Worm (Caenorhabditis elegans) whole organism, late embryonic: Measurements from ENCODE around the gene gldi-6.

Experiments used
- C08G9.2 ChIP-seq: sonication (generic microtip); optimal IDR thresholded peaks from 2 replicates; lab custom pipeline; 2016; ENCODE audit warnings: mild to moderate bottlenecking, missing genetic modification characterization, moderate library complexity, missing compliant biosample characterization
- C38D4.7 ChIP-seq: fragments of 200-800 bp; sonication (Bioruptor generic); optimal IDR thresholded peaks from 2 replicates; lab custom pipeline; 2018; ENCODE audit warnings: mild to moderate bottlenecking, missing genetic modification characterization, moderate library complexity, missing compliant biosample characterization
- K02D7.2 ChIP-seq: sonication (generic microtip); optimal IDR thresholded peaks from 2 replicates; lab custom pipeline; 2017; ENCODE audit warnings: mild to moderate bottlenecking, missing genetic modification characterization, missing compliant biosample characterization
- T23F11.4 ChIP-seq: fragments of 200-800 bp; sonication (Bioruptor generic); optimal IDR thresholded peaks from 2 replicates; lab custom pipeline; 2018; ENCODE audit warnings: mild to moderate bottlenecking, missing genetic modification characterization, missing compliant biosample characterization
- Y22D7AL.16 ChIP-seq: sonication (generic microtip); optimal IDR thresholded peaks from 2 replicates; lab custom pipeline; 2016; ENCODE audit warnings: missing genetic modification characterization, missing compliant biosample characterization
- ahr-1 ChIP-seq: sonication (generic microtip); optimal IDR thresholded peaks from 2 replicates; lab custom pipeline; 2016; ENCODE audit warnings: missing genetic modification characterization, missing compliant biosample characterization
- ama-1 ChIP-seq: fragments of 150-350 bp; optimal IDR thresholded peaks from 2 replicates; lab custom pipeline; 2014
- ceh-14 ChIP-seq: sonication (generic microtip); optimal IDR thresholded peaks from 2 replicates; lab custom pipeline; 2016; ENCODE audit warnings: missing genotype, missing genetic modification characterization, missing compliant biosample characterization
- ceh-2 ChIP-seq: sonication (generic microtip); optimal IDR thresholded peaks from 2 replicates; lab custom pipeline; 2016; ENCODE audit warnings: missing genotype, missing genetic modification characterization, missing compliant biosample characterization
- ceh-34 ChIP-seq: sonication (generic microtip); optimal IDR thresholded peaks from 2 replicates; lab custom pipeline; 2016; ENCODE audit warnings: mild to moderate bottlenecking, missing genetic modification characterization, missing compliant biosample characterization
- ceh-45 ChIP-seq: fragments of 200-800 bp; sonication (Bioruptor generic); IDR thresholded peaks from 2 replicates; pipeline ENCODE4 v1.3.6; 2022; ENCODE audit warnings: missing genetic modification reagents, missing genetic modification characterization, missing compliant biosample characterization
- ceh-9 ChIP-seq: sonication (generic microtip); optimal IDR thresholded peaks from 2 replicates; lab custom pipeline; 2016; ENCODE audit warnings: mild to moderate bottlenecking, missing genetic modification characterization, inconsistent platforms, missing compliant biosample characterization
- dve-1 ChIP-seq: sonication (generic microtip); optimal IDR thresholded peaks from 2 replicates; lab custom pipeline; 2017; ENCODE audit warnings: antibody characterized with exemption, mild to moderate bottlenecking, missing genetic modification characterization, missing compliant biosample characterization
- elt-2 ChIP-seq: sonication (generic microtip); optimal IDR thresholded peaks from 2 replicates; lab custom pipeline; 2016; ENCODE audit warnings: missing genetic modification reagents, missing genetic modification characterization, missing compliant biosample characterization
- elt-4 ChIP-seq: sonication (generic microtip); optimal IDR thresholded peaks from 2 replicates; lab custom pipeline; 2016; ENCODE audit warnings: missing genetic modification characterization, missing compliant biosample characterization
- fax-1 ChIP-seq: sonication (generic microtip); optimal IDR thresholded peaks from 2 replicates; lab custom pipeline; 2016; ENCODE audit warnings: missing genotype, missing genetic modification characterization, missing compliant biosample characterization
- gmeb-2 ChIP-seq: sonication (generic microtip); optimal IDR thresholded peaks from 2 replicates; lab custom pipeline; 2016; ENCODE audit warnings: missing genetic modification characterization, inconsistent platforms, missing compliant biosample characterization
- hlh-13 ChIP-seq: fragments of 200-800 bp; sonication (Bioruptor generic); optimal IDR thresholded peaks from 2 replicates; lab custom pipeline; 2018; ENCODE audit warnings: mild to moderate bottlenecking, missing genetic modification characterization, missing compliant biosample characterization
- hlh-30 ChIP-seq: sonication (generic microtip); optimal IDR thresholded peaks from 2 replicates; lab custom pipeline; 2017; ENCODE audit warnings: antibody characterized with exemption, missing genetic modification characterization, missing compliant biosample characterization; ENCODE audit not compliant: insufficient read depth
- hlh-6 ChIP-seq: sonication (generic microtip); optimal IDR thresholded peaks from 2 replicates; lab custom pipeline; 2016; ENCODE audit warnings: missing genotype, missing genetic modification characterization, missing compliant biosample characterization
- hlh-8 ChIP-seq: sonication (generic microtip); optimal IDR thresholded peaks from 2 replicates; lab custom pipeline; 2016; ENCODE audit warnings: missing genotype, missing genetic modification characterization, missing compliant biosample characterization
- lim-6 ChIP-seq: sonication (generic microtip); optimal IDR thresholded peaks from 2 replicates; lab custom pipeline; 2016; ENCODE audit warnings: missing genetic modification characterization, missing compliant biosample characterization
- madf-2 ChIP-seq: sonication (generic microtip); optimal IDR thresholded peaks from 2 replicates; lab custom pipeline; 2017; ENCODE audit warnings: missing genetic modification characterization, missing compliant biosample characterization
- nfya-1 ChIP-seq: sonication (generic microtip); optimal IDR thresholded peaks from 2 replicates; lab custom pipeline; 2017; ENCODE audit warnings: missing genetic modification characterization, mild to moderate bottlenecking, missing compliant biosample characterization, antibody characterized with exemption, moderate library complexity
- pag-3 ChIP-seq: sonication (generic microtip); optimal IDR thresholded peaks from 2 replicates; lab custom pipeline; 2016; ENCODE audit warnings: missing compliant biosample characterization, missing genetic modification characterization, borderline replicate concordance
- pax-1 ChIP-seq: fragments of 150-350 bp; optimal IDR thresholded peaks from 2 replicates; lab custom pipeline; 2014; ENCODE audit warnings: missing biosample characterization, missing genetic modification characterization
- pha-2 ChIP-seq: sonication (generic microtip); optimal IDR thresholded peaks from 2 replicates; lab custom pipeline; 2017; ENCODE audit warnings: mild to moderate bottlenecking, missing genetic modification characterization, missing compliant biosample characterization
- pha-4 ChIP-seq: fragments of 150-350 bp; optimal IDR thresholded peaks from 2 replicates; lab custom pipeline; 2018; ENCODE audit warnings: missing biosample characterization, missing genetic modification reagents, missing genetic modification characterization
- pqm-1 ChIP-seq: sonication (generic microtip); optimal IDR thresholded peaks from 2 replicates; lab custom pipeline; 2016; ENCODE audit warnings: missing genetic modification characterization, missing compliant biosample characterization
- pros-1 ChIP-seq: fragments of 150-350 bp; optimal IDR thresholded peaks from 2 replicates; lab custom pipeline; 2014; ENCODE audit warnings: missing biosample characterization, missing genetic modification reagents, missing genetic modification characterization
- ref-2 ChIP-seq: sonication (generic microtip); optimal IDR thresholded peaks from 2 replicates; lab custom pipeline; 2016; ENCODE audit warnings: missing genetic modification characterization, missing compliant biosample characterization
- sdc-2 ChIP-seq: sonication (generic microtip); optimal IDR thresholded peaks from 2 replicates; lab custom pipeline; 2016; ENCODE audit warnings: missing genotype, missing genetic modification characterization, missing compliant biosample characterization
- sox-2 ChIP-seq: fragments of 200-800 bp; sonication (Bioruptor generic); IDR thresholded peaks from 2 replicates; pipeline ENCODE4 v1.3.6; 2022; ENCODE audit warnings: missing genetic modification reagents, missing genetic modification characterization, missing compliant biosample characterization
- sox-4 ChIP-seq: sonication (generic microtip); optimal IDR thresholded peaks from 2 replicates; lab custom pipeline; 2017; ENCODE audit warnings: mild to moderate bottlenecking, missing genetic modification characterization, inconsistent platforms, missing compliant biosample characterization
- syd-9 ChIP-seq: sonication (generic microtip); optimal IDR thresholded peaks from 2 replicates; lab custom pipeline; 2016; ENCODE audit warnings: mild to moderate bottlenecking, missing genetic modification characterization, moderate library complexity, missing compliant biosample characterization
- tbx-2 ChIP-seq: sonication (generic microtip); optimal IDR thresholded peaks from 2 replicates; lab custom pipeline; 2016; ENCODE audit warnings: missing genetic modification characterization, missing compliant biosample characterization
- tbx-7 ChIP-seq: sonication (generic microtip); optimal IDR thresholded peaks from 2 replicates; lab custom pipeline; 2016; ENCODE audit warnings: missing genotype, missing genetic modification characterization, missing compliant biosample characterization
- ttx-3 ChIP-seq: sonication (generic microtip); optimal IDR thresholded peaks from 2 replicates; lab custom pipeline; 2016; ENCODE audit warnings: missing genetic modification reagents, missing genetic modification characterization, missing compliant biosample characterization
- unc-42 ChIP-seq: sonication (generic microtip); optimal IDR thresholded peaks from 2 replicates; lab custom pipeline; 2016; ENCODE audit warnings: missing genotype, missing genetic modification characterization, missing compliant biosample characterization
- ztf-16 ChIP-seq: sonication (generic microtip); optimal IDR thresholded peaks from 2 replicates; lab custom pipeline; 2017; ENCODE audit warnings: missing genetic modification characterization, missing compliant biosample characterization

gldi-6 gene

ce11 chrII:3446647-3447046 is at the start of gene gldi-6, which contains the start of gene C16C8.20:
Gene gldi-6 (plus strand): TSS chrII:3446947.
Gene C16C8.20 (plus strand): TSS chrII:3446947.
- TF ChIP-seq ceh-34 (tag; lab: Kevin White, UChicago) (no peak), sdc-2 (tag; lab: Kevin White, UChicago) (no peak), nfya-1 (no peak), lim-6 (tag; lab: Kevin White, UChicago) (no peak), pag-3 (tag; lab: Kevin White, UChicago) (no peak), ceh-45 (GFP tag; lab: Robert Waterston, UW) (no peak), madf-2 (tag; lab: Kevin White, UChicago) (no peak), K02D7.2 (no peak), sox-4 (tag; lab: Kevin White, UChicago) (no peak)

- no peak for TF ChIP-seq elt-2 (tag; lab: Kevin White, UChicago)
These were observed 47.5 kb upstream of the gldi-6 start, which contains the start of gene nep-9 for ce11 chrII:3399212-3399611. Gene nep-9 (minus strand): TSS chrII:3399312.

ce11 chrII:3402854-3403253 is 43.9 kb upstream of the gldi-6 start, which contains the start of gene nep-10:
Gene nep-10 (minus strand): TSS chrII:3402954.
- TF ChIP-seq ahr-1 (no peak), ceh-9 (tag; lab: Kevin White, UChicago) (no peak), ref-2 (tag; lab: Kevin White, UChicago) (no peak), ceh-14 (tag; lab: Kevin White, UChicago) (no peak), pqm-1 (tag; lab: Kevin White, UChicago) (no peak), pax-1 (tag; lab: Kevin White, UChicago) (no peak), unc-42 (no peak), C38D4.7 (GFP tag; lab: Kevin White, UChicago) (no peak), pha-4 (no peak), dve-1 (no peak), fax-1 (tag; lab: Kevin White, UChicago) (no peak)

- TF ChIP-seq gmeb-2: no peak
- TF ChIP-seq hlh-13: no peak
- TF ChIP-seq pros-1 (tag; lab: Kevin White, UChicago): no peak
- TF ChIP-seq tbx-7 (tag; lab: Kevin White, UChicago): no peak
- TF ChIP-seq ama-1 (lab: Kevin White, UChicago): no peak
- TF ChIP-seq ceh-45 (GFP tag; lab: Robert Waterston, UW): no peak
These were observed 43.2 kb upstream of the gldi-6 start, which contains the start of gene nep-8 for ce11 chrII:3403535-3403934. Gene nep-8 (plus strand): TSS chrII:3403835.

- TF ChIP-seq Y22D7AL.16 (tag; lab: Kevin White, UChicago) (no peak), hlh-6 (no peak), C08G9.2 (tag; lab: Kevin White, UChicago) (no peak), hlh-8 (tag; lab: Kevin White, UChicago) (no peak), syd-9 (tag; lab: Kevin White, UChicago) (no peak), hlh-30 (tag; lab: Kevin White, UChicago) (no peak), nfya-1 (no peak), ttx-3 (tag; lab: Kevin White, UChicago) (no peak), sox-2 (GFP tag; lab: Robert Waterston, UW) (no peak), T23F11.4 (no peak), tbx-2 (no peak), K02D7.2 (no peak), ztf-16 (tag; lab: Kevin White, UChicago) (no peak), pha-2 (no peak), sdc-2 (tag; lab: Kevin White, UChicago) (no peak), elt-4 (no peak), ceh-2 (no peak), hlh-13 (no peak)
These were observed 32.3 kb upstream of the gldi-6 start, which contains the start of the genes F18A12.7 and F18A12.2 for ce11 chrII:3414383-3414910. Gene F18A12.7 (minus strand): TSS chrII:3414483. Gene F18A12.2 (plus strand): TSS chrII:3414860.
